Worm (Caenorhabditis elegans) whole organism, early embryonic: Measurements from ENCODE around the gene grwd-1.

ENCODE experiments used
- F13C5.2 ChIP-seq: sonication (generic microtip); optimal IDR thresholded peaks from 2 replicates; lab custom pipeline; 2017; ENCODE audit warnings: mild to moderate bottlenecking, missing genetic modification characterization, inconsistent platforms, missing compliant biosample characterization
- tbx-37 ChIP-seq: fragments of 200-800 bp; sonication (Bioruptor generic); conservative IDR thresholded peaks from 2 replicates; pipeline ENCODE4 v1.3.6; 2022; ENCODE audit warnings: missing genetic modification reagents, missing genetic modification characterization, missing compliant biosample characterization

- TF ChIP-seq tbx-37 (GFP tag; lab: Robert Waterston, UW) (no peak), F13C5.2 (tag; lab: Kevin White, UChicago) (no peak)
Observed at ce11 chrIII:5144169-5144568, 9.1 kb upstream of the grwd-1 start.
